Fruit fly (Drosophila melanogaster) whole organism, wandering third instar larva: ENCODE data around the gene Psf2.

Experiments used
- CG9705 ChIP-seq: fragments of 200-800 bp; sonication (Bioruptor generic); optimal IDR thresholded peaks from 2 replicates; lab custom pipeline; 2018; ENCODE audit warnings: missing biosample characterization, mild to moderate bottlenecking, missing genetic modification characterization
- CrebA ChIP-seq: fragments of 200-800 bp; sonication (Bioruptor generic); optimal IDR thresholded peaks from 2 replicates; lab custom pipeline; 2016; ENCODE audit warnings: missing biosample characterization, mild to moderate bottlenecking, missing genetic modification characterization, borderline replicate concordance
- Dfd ChIP-seq: fragments of >200 bp; optimal IDR thresholded peaks from 2 replicates; lab custom pipeline; 2017; ENCODE audit warnings: missing biosample characterization, missing genetic modification characterization
- Dif ChIP-seq: fragments of 200-275, 200-300 bp; sonication (Bioruptor generic); optimal IDR thresholded peaks from 2 replicates; lab custom pipeline; 2018; ENCODE audit warnings: missing biosample characterization, missing genetic modification characterization; ENCODE audit not compliant: partially characterized antibody
- GATAd ChIP-seq: sonication (Bioruptor generic); optimal IDR thresholded peaks from 2 replicates; lab custom pipeline; 2016; ENCODE audit warnings: missing biosample characterization, missing genetic modification characterization
- HLH106 ChIP-seq: fragments of 200-800 bp; optimal IDR thresholded peaks from 3 replicates; lab custom pipeline; 2019; ENCODE audit warnings: missing biosample characterization, mild to moderate bottlenecking, missing genetic modification characterization, moderate library complexity
- Hnf4 ChIP-seq: fragments of 200-800 bp; sonication (Bioruptor generic); optimal IDR thresholded peaks from 2 replicates; lab custom pipeline; 2016; ENCODE audit warnings: missing biosample characterization, mild to moderate bottlenecking, missing genetic modification characterization
- Hr78 ChIP-seq: fragments of >200 bp; optimal IDR thresholded peaks from 2 replicates; lab custom pipeline; 2017; ENCODE audit warnings: missing biosample characterization, missing genetic modification characterization
- Mio ChIP-seq: sonication (Bioruptor generic); optimal IDR thresholded peaks from 2 replicates; lab custom pipeline; 2016; ENCODE audit warnings: missing biosample characterization, missing genetic modification characterization
- Myc ChIP-seq: fragments of >200 bp; optimal IDR thresholded peaks from 2 replicates; lab custom pipeline; 2017
- Vsx2 ChIP-seq: fragments of 200-300, 225-300 bp; sonication (Bioruptor generic); optimal IDR thresholded peaks from 2 replicates; lab custom pipeline; 2018; ENCODE audit warnings: missing biosample characterization, missing genetic modification characterization; ENCODE audit not compliant: partially characterized antibody
- br ChIP-seq: fragments of 200-800 bp; sonication (Bioruptor generic); optimal IDR thresholded peaks from 2 replicates; lab custom pipeline; 2016; ENCODE audit warnings: missing biosample characterization, missing genetic modification characterization
- brk ChIP-seq: fragments of 200-800 bp; sonication (Bioruptor generic); optimal IDR thresholded peaks from 2 replicates; lab custom pipeline; 2016; ENCODE audit warnings: missing biosample characterization, mild to moderate bottlenecking, missing genetic modification characterization
- dl ChIP-seq, 2 experiments: fragments of 175-275, 200-275 bp in 1 of 2; fragments of 200-275 bp in 1 of 2; sonication (Bioruptor generic); optimal IDR thresholded peaks; lab custom pipeline; 2018; ENCODE audit warnings: mild to moderate bottlenecking in 2 of 2, missing biosample characterization in 2 of 2, missing genetic modification characterization in 2 of 2, moderate library complexity in 2 of 2; ENCODE audit not compliant: partially characterized antibody in 2 of 2, insufficient read depth in 1 of 2
- ey ChIP-seq: fragments of 200-800 bp; sonication (Bioruptor generic); optimal IDR thresholded peaks from 2 replicates; lab custom pipeline; 2016; ENCODE audit warnings: missing biosample characterization, missing genetic modification characterization
- foxo ChIP-seq, 2 experiments: fragments of 200-800 bp; sonication (Bioruptor generic); optimal IDR thresholded peaks; 2 replicates in 1 of 2; 3 replicates in 1 of 2; lab custom pipeline; 2016 to 2017; ENCODE audit warnings: missing biosample characterization in 2 of 2, missing genetic modification characterization in 2 of 2
- h ChIP-seq: fragments of 200-800 bp; sonication (Bioruptor generic); optimal IDR thresholded peaks from 3 replicates; lab custom pipeline; 2016; ENCODE audit warnings: missing biosample characterization, mild to moderate bottlenecking, missing genetic modification characterization
- jim ChIP-seq: fragments of 175-275, 200-325 bp; sonication (Bioruptor generic); optimal IDR thresholded peaks from 2 replicates; lab custom pipeline; 2016; ENCODE audit warnings: missing biosample characterization, mild to moderate bottlenecking, missing genetic modification characterization
- psq ChIP-seq: fragments of 200-800 bp; sonication (Bioruptor generic); optimal IDR thresholded peaks from 3 replicates; lab custom pipeline; 2017; ENCODE audit warnings: missing biosample characterization, mild to moderate bottlenecking, missing genetic modification characterization, moderate library complexity
- rgr ChIP-seq: fragments of 200-800 bp; sonication (Bioruptor generic); optimal IDR thresholded peaks from 3 replicates; lab custom pipeline; 2016; ENCODE audit warnings: missing biosample characterization, mild to moderate bottlenecking, missing genetic modification characterization
- sage ChIP-seq: fragments of 200-800 bp; sonication (Bioruptor generic); optimal IDR thresholded peaks from 2 replicates; lab custom pipeline; 2016; ENCODE audit warnings: missing biosample characterization, mild to moderate bottlenecking, missing genetic modification characterization
- sv ChIP-seq: fragments of 200-800 bp; sonication (Bioruptor generic); optimal IDR thresholded peaks from 3 replicates; lab custom pipeline; 2016; ENCODE audit warnings: missing biosample characterization, missing genetic modification characterization
- usp ChIP-seq: fragments of >200 bp; optimal IDR thresholded peaks from 2 replicates; lab custom pipeline; 2017; ENCODE audit warnings: missing biosample characterization, missing genetic modification characterization
- woc ChIP-seq: sonication (Bioruptor generic); optimal IDR thresholded peaks from 2 replicates; lab custom pipeline; 2016; ENCODE audit warnings: missing biosample characterization, mild to moderate bottlenecking, missing genetic modification characterization

Psf2 gene

DNA sequence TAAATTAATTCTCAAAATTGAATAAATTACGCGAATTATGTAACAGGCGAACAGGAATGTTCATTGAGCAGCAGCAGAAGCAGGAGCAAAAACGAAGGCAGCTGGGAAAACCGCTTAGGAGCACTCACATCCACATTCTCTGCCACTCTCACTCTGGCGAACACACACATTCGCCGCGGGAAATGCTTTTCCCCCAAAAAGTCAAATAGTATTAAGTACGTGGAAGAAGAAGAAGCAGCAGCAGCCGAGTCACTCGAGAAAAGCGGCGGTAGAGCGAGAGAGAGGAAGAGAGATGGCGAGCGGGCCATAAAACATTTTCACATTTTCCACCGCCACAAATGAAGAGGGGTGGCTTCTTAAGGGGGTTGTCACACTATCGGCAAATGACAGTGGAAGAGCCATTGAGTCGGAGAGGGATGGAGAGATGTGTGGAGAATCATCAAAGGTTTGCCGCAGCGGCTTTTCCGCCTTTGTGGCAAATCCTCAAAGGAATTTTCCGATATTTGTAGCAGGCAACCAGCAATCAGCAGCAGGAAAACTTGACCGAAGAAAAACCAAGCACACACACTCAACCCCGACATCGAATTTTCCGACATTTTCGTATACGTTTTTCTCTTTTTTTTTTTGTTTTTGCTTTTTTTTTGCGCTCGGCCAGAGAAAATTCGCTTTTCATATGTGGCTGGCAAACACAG, 40.4 kb downstream of the Psf2 start:
- TF ChIP-seq GATAd (GFP tag; lab: Kevin White, UChicago) (no peak), jim (no peak), psq (GFP tag; lab: Kevin White, UChicago) (no peak), h (no peak), sv (GFP tag; lab: Kevin White, UChicago) (no peak), Dif (no peak), br (no peak), CrebA (no peak), CG9705 (GFP tag; lab: Kevin White, UChicago) (no peak), Hnf4 (no peak), woc (GFP tag; lab: Kevin White, UChicago) (no peak)

DNA sequence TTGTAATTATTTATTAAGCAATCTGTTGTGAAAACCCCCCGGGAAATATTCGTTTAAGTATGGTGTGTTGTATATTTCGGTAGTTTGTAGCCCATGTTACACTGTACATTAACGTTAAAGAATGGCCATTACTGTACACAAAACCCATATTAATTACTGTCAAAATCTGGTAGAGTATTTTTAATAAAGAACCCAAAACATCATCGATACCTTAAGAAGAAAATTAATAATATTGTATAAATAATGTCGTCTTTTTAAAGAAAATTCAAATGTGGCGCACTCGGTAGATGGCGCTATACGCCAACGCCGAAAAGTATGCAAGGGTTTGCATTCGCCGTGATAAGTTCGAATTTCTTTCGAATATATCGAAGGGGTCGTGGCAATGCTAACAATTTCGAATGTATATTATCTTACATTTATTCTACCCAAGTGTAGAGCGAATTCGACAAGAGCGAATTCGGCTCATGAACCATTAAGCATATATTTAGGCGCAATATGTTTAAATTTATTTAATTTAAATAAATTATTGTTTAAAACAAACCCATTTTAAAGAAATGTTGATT, 41.5 kb downstream of the Psf2 start:
- TF ChIP-seq Vsx2 (GFP tag; lab: Kevin White, UChicago) (no peak), sage (GFP tag; lab: Kevin White, UChicago) (peak; percentile 36), Dfd (GFP tag; lab: Kevin White, UChicago) (no peak), dl (GFP tag; optimal IDR thresholded peaks at IDR 0.05; lab: Kevin White, UChicago; ENCODE audit: insufficient read depth in 1 of 2, partially characterized antibody in 2 of 2) (no peak), Hr78 (GFP tag; lab: Kevin White, UChicago) (no peak), h (no peak), ey (GFP tag; lab: Kevin White, UChicago) (no peak), sv (GFP tag; lab: Kevin White, UChicago) (no peak), foxo (GFP tag; optimal IDR thresholded peaks at IDR 0.05; lab: Kevin White, UChicago) (peak in 1 of 2 experiments; percentile 5), Myc (lab: Kevin White, UChicago) (peak; percentile 90), CG9705 (GFP tag; lab: Kevin White, UChicago) (no peak), rgr (no peak), usp (GFP tag; lab: Kevin White, UChicago) (no peak)

DNA sequence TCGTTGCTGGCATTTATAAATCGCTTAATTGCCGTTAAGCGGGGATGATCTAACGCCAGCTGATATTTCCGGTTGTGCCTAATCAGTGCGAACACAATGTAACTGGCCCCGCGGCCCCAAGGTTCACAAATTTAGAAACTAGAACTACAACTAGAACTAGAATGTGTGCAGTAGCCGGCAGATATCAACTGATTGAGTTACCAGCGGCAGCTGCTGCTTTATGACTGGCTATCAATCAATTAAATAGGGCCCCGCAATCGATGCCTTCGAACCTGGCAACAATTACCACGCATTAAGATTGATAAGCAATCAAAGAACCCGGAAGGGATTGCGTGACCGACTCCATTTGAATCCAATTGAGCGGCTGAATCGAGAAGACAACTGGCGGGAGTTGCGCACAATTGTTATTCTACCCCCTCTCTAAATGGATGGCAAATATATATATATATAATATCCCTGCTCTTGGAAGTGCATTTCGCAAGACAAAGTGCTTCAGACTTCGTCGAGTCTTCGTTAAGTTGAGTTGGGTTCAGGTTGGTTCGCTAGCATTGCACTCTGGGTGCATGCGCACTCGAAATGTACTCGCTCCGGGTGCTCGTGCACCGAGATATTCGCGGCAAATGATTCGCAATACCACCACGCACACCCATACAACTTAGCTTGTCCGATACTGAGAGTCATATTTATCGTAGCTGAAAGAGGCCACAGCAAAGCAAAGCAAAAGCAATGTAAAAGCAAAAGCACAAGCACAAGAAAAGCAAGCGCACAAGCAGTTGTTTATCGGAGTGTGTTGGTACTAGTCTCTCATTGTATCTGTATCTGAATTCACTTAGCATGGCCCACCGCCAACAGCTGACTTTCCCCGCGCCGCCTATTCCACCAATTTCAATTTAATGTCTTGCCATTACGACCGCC, 47.1 kb downstream of the Psf2 start:
- TF ChIP-seq HLH106 (tag; lab: Kevin White, UChicago) (no peak), Mio (GFP tag; lab: Kevin White, UChicago) (no peak), dl (GFP tag; optimal IDR thresholded peaks at IDR 0.05; lab: Kevin White, UChicago; ENCODE audit: insufficient read depth in 1 of 2, partially characterized antibody in 2 of 2) (peak in 1 of 2 experiments; percentile 16), brk (GFP tag; lab: Kevin White, UChicago) (no peak), CG9705 (GFP tag; lab: Kevin White, UChicago) (no peak), sage (GFP tag; lab: Kevin White, UChicago) (no peak), Dif (no peak)
- TF ChIP-seq, all 38 proteins: peak for 1
